Worm (Caenorhabditis elegans): ENCODE measurements around the gene F35F10.13.

The F35F10.13 gene

ce11 chrV:3279138-3279537, 39.7 kb downstream of the F35F10.13 start:
- TF ChIP-seq F13H6.1 (tag; optimal IDR thresholded peaks at IDR 0.05) (peak; percentile 65), lin-11 (tag; optimal IDR thresholded peaks at IDR 0.05) (no peak), nhr-6 (tag; optimal IDR thresholded peaks at IDR 0.05) (no peak), lsy-2 (tag; optimal IDR thresholded peaks at IDR 0.05) (peak in 1 of 2 experiments; percentile 27), sma-9 (GFP tag; optimal IDR thresholded peaks at IDR 0.05) (peak; percentile 78), sma-9 (tag; optimal IDR thresholded peaks at IDR 0.05) (no peak)

DNA sequence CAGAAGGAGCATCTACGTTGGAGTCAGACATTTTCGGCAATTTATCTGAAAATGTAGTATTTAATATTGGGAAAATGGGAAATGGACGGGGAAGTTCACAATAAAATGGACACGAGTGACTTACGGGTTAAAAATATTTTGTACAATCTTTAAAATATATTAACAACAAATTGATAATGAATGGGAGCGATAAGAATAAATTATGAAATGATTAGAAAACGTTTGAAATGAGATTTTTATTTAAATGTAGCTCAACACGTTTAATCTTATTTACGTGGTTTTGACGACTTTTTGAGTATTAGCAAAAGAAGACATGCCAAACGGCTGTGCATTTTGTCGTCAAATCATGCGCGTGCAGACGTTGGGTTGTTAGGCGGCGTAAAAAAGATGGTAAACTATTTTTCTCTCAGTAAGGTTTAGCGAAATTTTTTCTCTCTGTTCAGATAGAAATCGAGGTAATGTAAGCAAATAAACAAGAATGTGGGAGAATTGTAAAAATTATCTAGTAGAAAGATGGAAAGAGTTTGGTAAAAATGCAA, 40.7 kb downstream of the F35F10.13 start, which contains the start of gene fbxa-64:
fbxa-64 (minus strand) TSS at position 51 of the 539 bp plus-strand sequence.
- TF ChIP-seq nhr-21 (tag; optimal IDR thresholded peaks at IDR 0.05), result no peak
- no peak for TF ChIP-seq dmd-4 (tag; optimal IDR thresholded peaks at IDR 0.05)
- TF ChIP-seq ZK546.5 (tag; optimal IDR thresholded peaks at IDR 0.05), result no peak
- TF ChIP-seq ama-1 (optimal IDR thresholded peaks at IDR 0.05), result no peak
- TF ChIP-seq sem-4 (tag; optimal IDR thresholded peaks at IDR 0.05), result no peak
- no peak for TF ChIP-seq R02D3.7 (tag; optimal IDR thresholded peaks at IDR 0.05)
- TF ChIP-seq fos-1 (tag; optimal IDR thresholded peaks at IDR 0.05), result no peak
- TF ChIP-seq lin-13 (GFP tag; optimal IDR thresholded peaks at IDR 0.05), result no peak
- peak; percentile 9 for TF ChIP-seq C34F6.9 (tag; optimal IDR thresholded peaks at IDR 0.05)
- TF ChIP-seq nhr-77 (tag; optimal IDR thresholded peaks at IDR 0.05), result no peak
- TF ChIP-seq nhr-129 (tag; optimal IDR thresholded peaks at IDR 0.05), result no peak
- TF ChIP-seq aly-2 (tag; optimal IDR thresholded peaks at IDR 0.05), result no peak
- no peak for TF ChIP-seq elt-3 (tag; optimal IDR thresholded peaks at IDR 0.05)
- TF ChIP-seq lsy-2 (tag; optimal IDR thresholded peaks at IDR 0.05), result peak in 1 of 2 experiments; percentile 18
- TF ChIP-seq skn-1 (tag; optimal IDR thresholded peaks at IDR 0.05), result no peak
- TF ChIP-seq peb-1 (tag; optimal IDR thresholded peaks at IDR 0.05), result no peak

DNA sequence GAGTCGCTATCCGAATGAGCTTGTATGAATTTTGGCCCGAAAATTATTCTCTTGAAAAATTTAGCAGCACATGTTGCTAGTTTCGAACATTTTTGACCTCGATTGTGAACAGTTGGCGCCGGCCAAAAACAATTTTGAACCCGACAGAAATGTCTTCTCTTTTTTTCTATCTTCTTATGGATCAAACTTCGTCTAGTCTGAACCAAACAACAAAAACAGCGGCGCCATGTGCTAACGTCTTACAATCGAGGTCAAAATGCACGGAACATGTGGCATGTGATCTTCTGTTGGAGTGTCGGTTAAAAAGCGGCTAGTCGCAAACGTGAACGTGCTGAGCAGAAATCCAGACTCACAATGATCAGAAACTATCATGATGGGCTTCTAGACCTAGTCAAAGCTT, 42.7 kb downstream of the F35F10.13 start:
- TF ChIP-seq mbf-1 (tag; optimal IDR thresholded peaks at IDR 0.05), result no peak
- TF ChIP-seq ztf-4 (tag; optimal IDR thresholded peaks at IDR 0.05), result no peak
- TF ChIP-seq sma-9 (GFP tag; optimal IDR thresholded peaks at IDR 0.05), result peak; percentile 92
- no peak for TF ChIP-seq sma-9 (tag; optimal IDR thresholded peaks at IDR 0.05)
- peak; percentile 4 for TF ChIP-seq sem-4 (tag; optimal IDR thresholded peaks at IDR 0.05)
- no peak for TF ChIP-seq nhr-11 (tag; optimal IDR thresholded peaks at IDR 0.05)
- no peak for TF ChIP-seq unc-62 (GFP tag; optimal IDR thresholded peaks at IDR 0.05)
- TF ChIP-seq dmd-4 (tag; optimal IDR thresholded peaks at IDR 0.05), result no peak
- no peak for TF ChIP-seq unc-55 (GFP tag; optimal IDR thresholded peaks at IDR 0.05)
- TF ChIP-seq aly-2 (tag; optimal IDR thresholded peaks at IDR 0.05), result no peak
- no peak for TF ChIP-seq nhr-237 (tag; optimal IDR thresholded peaks at IDR 0.05)
- no peak for TF ChIP-seq fos-1 (tag; optimal IDR thresholded peaks at IDR 0.05)
- peak; percentile 80 for TF ChIP-seq F13H6.1 (tag; optimal IDR thresholded peaks at IDR 0.05)
- TF ChIP-seq unc-39 (tag; optimal IDR thresholded peaks at IDR 0.05), result no peak

DNA sequence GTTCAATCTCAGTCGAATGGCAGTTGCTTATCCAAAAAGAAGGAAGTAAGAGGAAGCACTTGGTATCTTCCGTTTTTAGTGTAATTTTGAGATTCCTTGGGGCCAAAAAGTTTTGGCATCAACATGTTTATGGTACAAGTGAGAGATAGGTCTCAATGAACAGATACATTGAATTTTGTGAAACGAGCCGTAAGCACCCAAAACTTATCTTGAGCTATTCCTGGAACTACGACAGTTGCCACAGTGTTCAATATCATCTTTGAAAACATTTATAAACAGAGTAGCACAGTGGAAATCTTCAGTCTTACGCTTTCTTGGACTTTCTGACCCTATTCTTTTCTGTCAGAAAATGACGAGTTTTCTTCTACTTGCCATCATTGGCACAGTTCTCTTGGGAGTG, 43.8 kb downstream of the F35F10.13 start, which contains the start of gene T28A11.3:
T28A11.3 (plus strand) TSS at position 301 of the 400 bp plus-strand sequence.
- no peak for TF ChIP-seq egl-27 (tag; optimal IDR thresholded peaks at IDR 0.05)

DNA sequence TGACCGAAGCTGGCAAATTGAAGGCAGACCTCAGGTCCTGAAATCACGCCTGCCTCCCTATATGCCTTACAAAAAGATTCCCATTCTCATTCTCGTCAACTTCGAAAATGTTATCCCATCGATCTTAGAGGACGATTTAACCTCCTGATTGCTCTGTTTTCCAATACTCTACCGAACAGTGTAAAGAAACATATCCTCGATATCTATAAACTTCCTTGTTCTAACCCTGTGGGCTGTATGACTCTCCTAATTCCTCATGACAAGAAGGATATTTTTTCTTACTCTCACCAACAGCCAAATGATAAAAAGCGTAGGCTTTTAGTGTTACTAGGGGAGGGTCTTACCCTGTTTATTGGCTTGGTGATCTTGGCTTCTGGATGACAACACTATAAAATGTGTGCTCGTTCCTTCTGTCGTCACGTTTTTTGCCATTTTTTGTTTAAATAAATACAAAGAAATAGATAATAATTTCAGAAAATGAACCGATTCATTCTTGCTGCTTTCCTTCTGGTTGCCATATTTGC, 45.2 kb downstream of the F35F10.13 start, which contains the start of gene T28A11.4:
T28A11.4 (plus strand) TSS at position 474 of the 524 bp plus-strand sequence.
- TF ChIP-seq sma-3 (GFP tag; optimal IDR thresholded peaks at IDR 0.05) (no peak), nhr-23 (tag; optimal IDR thresholded peaks at IDR 0.05) (no peak), skn-1 (tag; optimal IDR thresholded peaks at IDR 0.05) (no peak), peb-1 (tag; optimal IDR thresholded peaks at IDR 0.05) (no peak), lin-39 (tag; optimal IDR thresholded peaks at IDR 0.05) (no peak), ceh-82 (tag; optimal IDR thresholded peaks at IDR 0.05) (no peak), mab-5 (tag; optimal IDR thresholded peaks at IDR 0.05) (no peak), ama-1 (optimal IDR thresholded peaks at IDR 0.05) (no peak), nhr-25 (tag; optimal IDR thresholded peaks at IDR 0.05) (no peak), crh-2 (tag; optimal IDR thresholded peaks at IDR 0.05) (no peak)
